Worm (Caenorhabditis elegans) whole organism, L1 larva: Measurements from ENCODE around the gene rec-8.

Experiments
- C34B4.2 ChIP-seq: sonication (generic microtip); optimal IDR thresholded peaks from 2 replicates; lab custom pipeline; 2017; ENCODE audit warnings: mild to moderate bottlenecking, missing genetic modification characterization, missing compliant biosample characterization
- aha-1 ChIP-seq: fragments of 150-350 bp; optimal IDR thresholded peaks from 2 replicates; lab custom pipeline; 2014; ENCODE audit warnings: missing biosample characterization, missing genetic modification characterization
- ama-1 ChIP-seq: fragments of 150-350 bp; optimal IDR thresholded peaks from 2 replicates; lab custom pipeline; 2014
- blmp-1 ChIP-seq: fragments of 150-350 bp; optimal IDR thresholded peaks from 2 replicates; lab custom pipeline; 2014; ENCODE audit warnings: missing biosample characterization, missing genetic modification characterization
- ceh-63 ChIP-seq: fragments of 200-800 bp; sonication (Bioruptor generic); optimal IDR thresholded peaks from 2 replicates; lab custom pipeline; 2018; ENCODE audit warnings: mild to moderate bottlenecking, missing genetic modification characterization, missing compliant biosample characterization
- ceh-8 ChIP-seq: fragments of 200-800 bp; sonication (Bioruptor generic); optimal IDR thresholded peaks from 2 replicates; lab custom pipeline; 2018; ENCODE audit warnings: mild to moderate bottlenecking, missing genetic modification characterization, moderate library complexity, missing compliant biosample characterization
- efl-1 ChIP-seq, 4 experiments: fragments of 150-350 bp; optimal IDR thresholded peaks in 3 of 4; peaks in 1 of 4; 1 replicate in 1 of 4; 2 replicates in 3 of 4; lab custom pipeline; 2014; ENCODE audit warnings: missing biosample characterization in 2 of 4, missing genetic modification characterization in 2 of 4, missing genetic modification reagents in 2 of 4
- efl-3 ChIP-seq: fragments of 200-800 bp; sonication (Bioruptor generic); optimal IDR thresholded peaks from 2 replicates; lab custom pipeline; 2018; ENCODE audit warnings: mild to moderate bottlenecking, missing genetic modification characterization, missing compliant biosample characterization
- egl-27 ChIP-seq, 2 experiments: fragments of 150-350 bp in 1 of 2; sonication (generic microtip); optimal IDR thresholded peaks; 3 replicates each; lab custom pipeline; 2017 to 2018; ENCODE audit warnings: missing biosample characterization in 2 of 2, missing genetic modification characterization in 2 of 2, missing genetic modification reagents in 2 of 2
- elt-2 ChIP-seq: sonication (generic microtip); optimal IDR thresholded peaks from 2 replicates; lab custom pipeline; 2016; ENCODE audit warnings: missing genetic modification characterization, mild to moderate bottlenecking, inconsistent platforms, missing compliant biosample characterization, missing genetic modification reagents
- fkh-10 ChIP-seq: sonication (generic microtip); optimal IDR thresholded peaks from 2 replicates; lab custom pipeline; 2017; ENCODE audit warnings: missing biosample characterization, missing genetic modification reagents, missing genetic modification characterization
- fkh-8 ChIP-seq: sonication (generic microtip); optimal IDR thresholded peaks from 2 replicates; lab custom pipeline; 2016; ENCODE audit warnings: mild to moderate bottlenecking, missing genetic modification characterization, missing compliant biosample characterization
- fos-1 ChIP-seq: fragments of 150-350 bp; optimal IDR thresholded peaks from 2 replicates; lab custom pipeline; 2014; ENCODE audit warnings: missing biosample characterization, missing genetic modification characterization
- hpl-2 ChIP-seq: fragments of 150-350 bp; optimal IDR thresholded peaks from 2 replicates; lab custom pipeline; 2014; ENCODE audit warnings: missing biosample characterization, missing genetic modification reagents, missing genetic modification characterization
- irx-1 ChIP-seq: sonication (generic microtip); optimal IDR thresholded peaks from 2 replicates; lab custom pipeline; 2016; ENCODE audit warnings: missing genetic modification characterization, missing compliant biosample characterization
- lin-15B ChIP-seq: fragments of 150-350 bp; sonication (generic microtip); optimal IDR thresholded peaks from 3 replicates; lab custom pipeline; 2014; ENCODE audit warnings: missing biosample characterization, missing genetic modification characterization
- lin-39 ChIP-seq: fragments of 150-350 bp; optimal IDR thresholded peaks from 2 replicates; lab custom pipeline; 2014; ENCODE audit warnings: missing biosample characterization, missing genetic modification reagents, missing genetic modification characterization
- mab-9 ChIP-seq: fragments of 200-800 bp; sonication (Bioruptor generic); IDR thresholded peaks from 2 replicates; pipeline ENCODE4 v1.3.6; 2022; ENCODE audit warnings: missing genetic modification reagents, missing genetic modification characterization, missing compliant biosample characterization
- mef-2 ChIP-seq: fragments of 150-350 bp; optimal IDR thresholded peaks from 2 replicates; lab custom pipeline; 2014; ENCODE audit warnings: missing biosample characterization, missing genetic modification characterization
- nhr-12 ChIP-seq: sonication (generic microtip); optimal IDR thresholded peaks from 2 replicates; lab custom pipeline; 2017; ENCODE audit warnings: missing biosample characterization, missing genetic modification characterization
- nhr-28 ChIP-seq: fragments of 150-350 bp; optimal IDR thresholded peaks from 2 replicates; lab custom pipeline; 2014; ENCODE audit warnings: missing biosample characterization, missing genetic modification characterization
- nhr-71 ChIP-seq: sonication (generic microtip); optimal IDR thresholded peaks from 2 replicates; lab custom pipeline; 2016; ENCODE audit warnings: mild to moderate bottlenecking, missing genetic modification characterization, moderate library complexity, missing compliant biosample characterization
- nhr-76 ChIP-seq: sonication (generic microtip); optimal IDR thresholded peaks from 2 replicates; lab custom pipeline; 2017; ENCODE audit warnings: missing biosample characterization, missing genetic modification characterization
- nhr-85 ChIP-seq: sonication (generic microtip); peaks from one replicate; lab custom pipeline; 2016; ENCODE audit warnings: missing genetic modification characterization, inconsistent platforms, missing compliant biosample characterization
- nhr-90 ChIP-seq: sonication (generic microtip); optimal IDR thresholded peaks from 2 replicates; lab custom pipeline; 2016; ENCODE audit warnings: mild to moderate bottlenecking, missing genetic modification characterization, missing compliant biosample characterization; ENCODE audit not compliant: poor library complexity
- pax-3 ChIP-seq: fragments of 200-800 bp; sonication (Bioruptor generic); optimal IDR thresholded peaks from 2 replicates; lab custom pipeline; 2018; ENCODE audit warnings: mild to moderate bottlenecking, missing genetic modification characterization, moderate library complexity, missing compliant biosample characterization
- rnt-1 ChIP-seq: sonication (generic microtip); optimal IDR thresholded peaks from 2 replicates; lab custom pipeline; 2016; ENCODE audit warnings: mild to moderate bottlenecking, missing genetic modification characterization, moderate library complexity, missing compliant biosample characterization
- snpc-4 ChIP-seq: fragments of 150-350 bp; optimal IDR thresholded peaks from 2 replicates; lab custom pipeline; 2014; ENCODE audit warnings: missing biosample characterization, missing genetic modification characterization
- sox-4 ChIP-seq: sonication (generic microtip); optimal IDR thresholded peaks from 2 replicates; lab custom pipeline; 2016; ENCODE audit warnings: missing genetic modification characterization, missing compliant biosample characterization
- sptf-1 ChIP-seq: fragments of 150-350 bp; optimal IDR thresholded peaks from 2 replicates; lab custom pipeline; 2014; ENCODE audit warnings: missing biosample characterization, missing genetic modification characterization
- swsn-7 ChIP-seq: sonication (generic microtip); optimal IDR thresholded peaks from 2 replicates; lab custom pipeline; 2016; ENCODE audit warnings: missing genetic modification characterization, missing compliant biosample characterization
- unc-30 ChIP-seq: sonication (generic microtip); optimal IDR thresholded peaks from 2 replicates; lab custom pipeline; 2017; ENCODE audit warnings: missing biosample characterization, missing genetic modification characterization
- unc-62 ChIP-seq: fragments of 150-350 bp; optimal IDR thresholded peaks from 2 replicates; lab custom pipeline; 2014; ENCODE audit warnings: missing biosample characterization, missing genetic modification reagents, missing genetic modification characterization
- unc-86 ChIP-seq: sonication (generic microtip); optimal IDR thresholded peaks from 2 replicates; lab custom pipeline; 2016; ENCODE audit warnings: missing genetic modification characterization, missing compliant biosample characterization
- unc-98 ChIP-seq: fragments of 200-800 bp; sonication (Bioruptor generic); IDR thresholded peaks from 2 replicates; pipeline ENCODE4 v1.3.6; 2022; ENCODE audit warnings: missing genetic modification characterization, missing compliant biosample characterization
- zag-1 ChIP-seq: fragments of 150-350 bp; optimal IDR thresholded peaks from 2 replicates; lab custom pipeline; 2014; ENCODE audit warnings: missing biosample characterization, missing genetic modification characterization
- zip-4 ChIP-seq: fragments of 200-800 bp; sonication (Bioruptor generic); optimal IDR thresholded peaks from 2 replicates; lab custom pipeline; 2018; ENCODE audit warnings: mild to moderate bottlenecking, missing genetic modification characterization, moderate library complexity, missing compliant biosample characterization
- ztf-4 ChIP-seq: fragments of 150-350 bp; optimal IDR thresholded peaks from 2 replicates; lab custom pipeline; 2014; ENCODE audit warnings: missing biosample characterization, missing genetic modification characterization

rec-8 gene

DNA sequence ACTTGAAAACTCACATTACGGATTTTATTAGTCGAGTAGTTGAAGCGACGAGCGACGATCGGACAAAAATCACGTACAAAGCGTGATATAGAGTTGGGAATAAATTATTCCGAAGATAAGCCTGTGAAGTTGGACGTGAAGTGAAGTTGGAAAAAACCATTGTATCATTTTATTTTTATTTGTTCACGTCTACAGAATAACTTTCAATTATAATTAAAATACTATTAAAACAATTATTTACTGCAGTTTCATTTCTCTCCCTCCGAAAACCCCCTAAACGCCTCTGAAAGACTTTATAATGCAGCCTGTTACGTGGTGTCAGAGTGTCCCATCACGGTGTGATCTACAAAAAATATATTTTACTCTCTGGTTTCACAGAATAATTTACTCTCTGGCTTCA is 7.2 kb upstream of the rec-8 start, which contains the start of gene Y62E10A.3:
Gene Y62E10A.3, minus strand, starts transcription at position 101 of the 400 bp plus-strand sequence.
- TF ChIP-seq efl-3 (GFP tag; lab: Kevin White, UChicago) (no peak), irx-1 (tag; lab: Kevin White, UChicago) (no peak), hpl-2 (no peak), sox-4 (tag; lab: Kevin White, UChicago) (no peak), nhr-85 (no peak), mab-9 (GFP tag; lab: Robert Waterston, UW) (no peak)

DNA sequence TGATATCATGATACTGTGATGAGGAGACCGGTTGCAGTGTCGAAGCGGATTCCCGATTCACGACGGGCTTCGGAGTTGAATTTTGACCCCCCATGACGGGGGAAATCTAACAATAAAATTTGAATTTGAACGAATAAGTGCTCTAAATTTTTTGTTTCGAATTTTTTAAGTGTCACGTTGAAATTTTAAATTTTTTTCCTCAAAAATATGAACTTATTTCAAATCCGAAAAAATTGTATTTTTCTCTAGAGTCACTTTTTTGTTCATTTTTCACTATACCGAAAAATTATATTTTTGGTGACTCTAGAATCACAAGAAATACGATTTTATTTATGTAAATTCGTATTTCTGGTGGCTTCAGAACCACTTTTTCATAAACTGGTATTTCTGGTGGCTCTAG is 5.5 kb upstream of the rec-8 start, which contains the start of gene W02A2.8:
Gene W02A2.8, minus strand, starts transcription at position 101 of the 400 bp plus-strand sequence.
- TF ChIP-seq snpc-4 (tag; lab: Kevin White, UChicago) = no peak
- no peak for TF ChIP-seq nhr-28 (tag; lab: Kevin White, UChicago)
- TF ChIP-seq fos-1 = no peak
- TF ChIP-seq egl-27 (tag; optimal IDR thresholded peaks at IDR 0.05; lab: Kevin White, UChicago) = no peak
- no peak for TF ChIP-seq fkh-8 (tag; lab: Kevin White, UChicago)
- TF ChIP-seq nhr-12 (tag; lab: Kevin White, UChicago) = no peak
- TF ChIP-seq nhr-76 (tag; lab: Kevin White, UChicago) = no peak
- TF ChIP-seq fkh-10 (GFP tag; lab: Kevin White, UChicago) = no peak
- TF ChIP-seq lin-15B (tag; lab: Kevin White, UChicago) = no peak
- TF ChIP-seq sptf-1 = no peak
- TF ChIP-seq, all 84 proteins: peak for 0

DNA sequence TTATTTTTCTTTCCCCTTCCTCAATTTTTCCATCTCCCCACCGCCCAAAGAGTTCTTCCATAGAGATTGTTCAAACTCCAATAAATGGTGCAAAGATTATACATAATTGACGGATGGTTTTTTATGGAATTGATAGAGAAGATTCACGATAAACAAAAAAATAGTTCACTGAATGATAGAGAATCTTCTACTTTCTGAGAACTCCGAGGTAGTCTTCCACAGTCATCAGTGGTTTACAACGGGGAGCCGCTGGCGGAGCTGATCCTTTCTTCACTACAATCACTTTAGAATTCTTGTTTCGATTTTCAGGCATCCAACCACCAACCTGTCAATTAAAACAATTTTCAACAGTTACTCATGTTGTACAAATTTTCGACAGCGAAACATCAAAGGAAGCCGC is 3.0 kb upstream of the rec-8 start:
- no peak for TF ChIP-seq nhr-85
- no peak for TF ChIP-seq mab-9 (GFP tag; lab: Robert Waterston, UW)
- TF ChIP-seq unc-62 (GFP tag; lab: Kevin White, UChicago) = no peak
- TF ChIP-seq pax-3 (tag; lab: Kevin White, UChicago) = no peak
- TF ChIP-seq ama-1 (lab: Kevin White, UChicago) = no peak
- TF ChIP-seq unc-30 (tag; lab: Kevin White, UChicago) = no peak
- TF ChIP-seq ceh-63 = no peak
- TF ChIP-seq rnt-1 = no peak
- no peak for TF ChIP-seq sptf-1
- TF ChIP-seq unc-86 = no peak
- no peak for TF ChIP-seq C34B4.2 (tag; lab: Kevin White, UChicago)
- TF ChIP-seq ceh-8 = no peak

DNA sequence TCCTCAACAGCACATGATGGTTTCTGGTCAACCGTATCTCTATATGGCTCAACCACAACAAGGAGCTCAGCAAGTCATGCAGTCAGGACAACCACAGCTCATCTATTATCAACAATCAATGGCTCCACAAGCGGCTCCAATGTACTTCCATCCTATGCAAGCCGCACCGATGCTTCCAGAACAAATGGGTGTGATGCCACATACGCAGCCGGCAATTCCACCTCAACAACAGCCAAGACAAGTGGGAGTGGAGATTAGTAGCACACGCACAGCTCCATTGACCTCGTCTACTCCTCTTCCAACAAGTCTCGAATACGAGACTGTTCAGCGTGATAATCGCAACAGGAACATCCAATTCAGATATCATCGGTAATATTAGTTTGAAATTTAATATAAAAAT is 1.1 kb upstream of the rec-8 start:
- TF ChIP-seq blmp-1 (tag; lab: Kevin White, UChicago) (no peak), mef-2 (tag; lab: Kevin White, UChicago) (no peak), zag-1 (tag; lab: Kevin White, UChicago) (no peak), lin-39 (tag; lab: Kevin White, UChicago) (no peak), efl-1 (optimal IDR thresholded peaks at IDR 0.05; lab: Kevin White, UChicago) (no peak), efl-1 (GFP tag; optimal IDR thresholded peaks at IDR 0.05 in 1 of 2; lab: Kevin White, UChicago) (peak in 1 of 2 experiments; percentile 91), nhr-90 (no peak)
- TF ChIP-seq, all 84 proteins: peak for 1

DNA sequence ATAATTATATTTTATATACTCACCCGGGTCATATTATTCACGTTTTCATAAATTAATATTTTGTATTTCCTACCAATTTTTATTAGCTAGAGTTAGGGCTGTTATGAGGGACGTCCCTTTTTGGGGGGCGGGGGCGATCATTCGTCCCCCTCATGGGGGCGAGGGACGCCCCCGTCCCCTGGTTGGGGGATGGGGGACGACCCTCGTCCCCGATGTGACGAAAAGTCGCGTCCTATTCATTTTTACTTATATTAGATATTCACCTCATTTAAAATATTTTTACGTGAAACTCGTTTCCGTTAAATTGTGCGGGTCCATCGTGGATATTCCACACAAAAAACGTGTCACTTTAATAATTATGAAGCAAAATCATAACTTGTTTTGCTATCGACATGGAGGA is 4.4 kb downstream of the rec-8 start, which contains the start of gene W02A2.12:
Gene W02A2.12, minus strand, starts transcription at position 240 of the 400 bp plus-strand sequence.
- TF ChIP-seq unc-98 (GFP tag; lab: Robert Waterston, UW) = no peak
- TF ChIP-seq zip-4 = no peak
- no peak for TF ChIP-seq aha-1 (tag; lab: Kevin White, UChicago)
- no peak for TF ChIP-seq ama-1 (lab: Kevin White, UChicago)
- no peak for TF ChIP-seq fos-1
- no peak for TF ChIP-seq sox-4 (tag; lab: Kevin White, UChicago)
- no peak for TF ChIP-seq snpc-4 (tag; lab: Kevin White, UChicago)
- TF ChIP-seq nhr-85 = no peak
- no peak for TF ChIP-seq swsn-7 (tag; lab: Kevin White, UChicago)
- TF ChIP-seq nhr-71 (tag; lab: Kevin White, UChicago) = no peak
- TF ChIP-seq elt-2 = no peak
- no peak for TF ChIP-seq ztf-4
